Fruit fly (Drosophila melanogaster) whole organism, embryonic: ENCODE measurements around the gene Rtnl1.

Source experiments
- Ada2b ChIP-seq: fragments of 200-800 bp; sonication (Bioruptor generic); IDR thresholded peaks from 2 replicates; pipeline ENCODE4 v1.3.6; 2022; ENCODE audit warnings: missing biosample characterization, missing genetic modification characterization
- BEAF-32 ChIP-seq: fragments of 200-800 bp; sonication (Bioruptor generic); optimal IDR thresholded peaks from 3 replicates; lab custom pipeline; 2017; ENCODE audit warnings: missing biosample characterization, missing genetic modification characterization, mild to moderate bottlenecking, moderate library complexity, missing genetic modification reagents
- CG11398 ChIP-seq: fragments of 200-800 bp; sonication (Bioruptor generic); optimal IDR thresholded peaks from 2 replicates; lab custom pipeline; 2016; ENCODE audit warnings: missing biosample characterization, missing genetic modification characterization
- CG12659 ChIP-seq: fragments of 200-800 bp; sonication (Bioruptor generic); optimal IDR thresholded peaks from 3 replicates; lab custom pipeline; 2017; ENCODE audit warnings: mild to moderate bottlenecking, missing biosample characterization, missing genetic modification reagents, missing genetic modification characterization
- CG13296 ChIP-seq: fragments of 200-800 bp; sonication (Bioruptor generic); optimal IDR thresholded peaks from 3 replicates; lab custom pipeline; 2018; ENCODE audit warnings: missing biosample characterization, mild to moderate bottlenecking, missing genetic modification characterization
- CG13624 ChIP-seq: fragments of 200-800 bp; sonication (Bioruptor generic); optimal IDR thresholded peaks from 2 replicates; lab custom pipeline; 2016; ENCODE audit warnings: missing biosample characterization, missing genetic modification characterization
- CG14441 ChIP-seq: fragments of 200-800 bp; sonication (Bioruptor generic); IDR thresholded peaks from 2 replicates; pipeline ENCODE4 v1.3.6; 2022; ENCODE audit warnings: missing biosample characterization, missing genetic modification characterization
- CG14667 ChIP-seq: fragments of 200-800 bp; sonication (Bioruptor generic); IDR thresholded peaks from 2 replicates; pipeline ENCODE4 v1.3.6; 2022; ENCODE audit warnings: missing biosample characterization, missing genetic modification characterization
- CG15601 ChIP-seq: fragments of 200-800 bp; sonication (Bioruptor generic); optimal IDR thresholded peaks from 3 replicates; lab custom pipeline; 2019; ENCODE audit warnings: missing biosample characterization, mild to moderate bottlenecking, missing genetic modification characterization, moderate library complexity
- CG16813 ChIP-seq: fragments of 200-800 bp; sonication (Bioruptor generic); IDR thresholded peaks from 3 replicates; pipeline ENCODE4 v1.3.6; 2022; ENCODE audit warnings: missing biosample characterization, missing genetic modification characterization; ENCODE audit not compliant: partially characterized antibody
- CG16863 ChIP-seq: fragments of 200-800 bp; sonication (Bioruptor generic); optimal IDR thresholded peaks from 3 replicates; lab custom pipeline; 2016; ENCODE audit warnings: missing biosample characterization, missing genetic modification characterization
- CG1792 ChIP-seq: fragments of 200-800 bp; sonication (Bioruptor generic); optimal IDR thresholded peaks from 2 replicates; lab custom pipeline; 2016; ENCODE audit warnings: missing biosample characterization, missing genetic modification characterization
- CG2712 ChIP-seq: fragments of 200-800 bp; optimal IDR thresholded peaks from 3 replicates; lab custom pipeline; 2019; ENCODE audit warnings: missing biosample characterization, mild to moderate bottlenecking, missing genetic modification characterization, moderate library complexity
- CG32767 ChIP-seq: fragments of 200-800 bp; sonication (Bioruptor generic); IDR thresholded peaks from 2 replicates; pipeline ENCODE4 v1.3.6; 2022; ENCODE audit warnings: missing biosample characterization, missing genetic modification characterization
- CG32772 ChIP-seq: fragments of 200-800 bp; sonication (Bioruptor generic); IDR thresholded peaks from 2 replicates; pipeline ENCODE4 v1.3.6; 2022; ENCODE audit warnings: missing biosample characterization, missing genetic modification characterization
- CG34422 ChIP-seq: fragments of 200-800 bp; sonication (Bioruptor generic); IDR thresholded peaks from 3 replicates; pipeline ENCODE4 v1.3.6; 2022; ENCODE audit warnings: missing biosample characterization, missing genetic modification characterization
- CG3995 ChIP-seq: fragments of 200-800 bp; sonication (Bioruptor generic); optimal IDR thresholded peaks from 3 replicates; lab custom pipeline; 2016; ENCODE audit warnings: missing biosample characterization, missing genetic modification characterization
- CG4360 ChIP-seq: fragments of 200-800 bp; sonication (Bioruptor generic); IDR thresholded peaks from 2 replicates; pipeline ENCODE4 v1.3.6; 2022; ENCODE audit warnings: missing biosample characterization, missing genetic modification characterization
- CG43689 ChIP-seq: fragments of 200-800 bp; sonication (Bioruptor generic); IDR thresholded peaks from 2 replicates; pipeline ENCODE4 v1.3.6; 2022; ENCODE audit warnings: missing biosample characterization, missing genetic modification characterization
- CG4424 ChIP-seq: fragments of 200-800 bp; sonication (Bioruptor generic); optimal IDR thresholded peaks from 3 replicates; lab custom pipeline; 2016; ENCODE audit warnings: missing biosample characterization, missing genetic modification characterization
- CG6813 ChIP-seq: fragments of 200-800 bp; sonication (Bioruptor generic); optimal IDR thresholded peaks from 2 replicates; lab custom pipeline; 2017; ENCODE audit warnings: missing biosample characterization, missing genetic modification characterization, mild to moderate bottlenecking, moderate library complexity, missing genetic modification reagents
- CG7745 ChIP-seq: fragments of 200-800 bp; sonication (Bioruptor generic); optimal IDR thresholded peaks from 2 replicates; lab custom pipeline; 2018; ENCODE audit warnings: missing biosample characterization, mild to moderate bottlenecking, missing genetic modification characterization, moderate library complexity
- CG7786 ChIP-seq: fragments of 200-800 bp; sonication (Bioruptor generic); optimal IDR thresholded peaks from 2 replicates; lab custom pipeline; 2016; ENCODE audit warnings: missing biosample characterization, missing genetic modification characterization
- D19A ChIP-seq: fragments of 200-800 bp; optimal IDR thresholded peaks from 3 replicates; lab custom pipeline; 2019; ENCODE audit warnings: missing biosample characterization, mild to moderate bottlenecking, missing genetic modification characterization, moderate library complexity
- Dip2 ChIP-seq: fragments of 200-800 bp; sonication (Bioruptor generic); IDR thresholded peaks from 2 replicates; pipeline ENCODE4 v1.3.6; 2022; ENCODE audit warnings: missing biosample characterization, missing genetic modification characterization
- Doc3 ChIP-seq: fragments of 200-800 bp; sonication (Bioruptor generic); IDR thresholded peaks from 3 replicates; pipeline ENCODE4 v1.3.6; 2022; ENCODE audit warnings: missing biosample characterization, missing genetic modification characterization; ENCODE audit not compliant: partially characterized antibody
- Ets97D ChIP-seq: fragments of 200-800 bp; sonication (Bioruptor generic); optimal IDR thresholded peaks from 3 replicates; lab custom pipeline; 2016; ENCODE audit warnings: missing biosample characterization, missing genetic modification characterization
- MTF-1 ChIP-seq: fragments of 200-800 bp; sonication (Bioruptor generic); optimal IDR thresholded peaks from 2 replicates; lab custom pipeline; 2018; ENCODE audit warnings: missing biosample characterization, mild to moderate bottlenecking, missing genetic modification characterization, borderline replicate concordance
- NFAT ChIP-seq: fragments of 200-800 bp; sonication (Bioruptor generic); IDR thresholded peaks from 2 replicates; pipeline ENCODE4 v1.3.6; 2022; ENCODE audit warnings: missing biosample characterization, missing genetic modification characterization
- Oli ChIP-seq: fragments of 200-800 bp; sonication (Bioruptor generic); optimal IDR thresholded peaks from 2 replicates; lab custom pipeline; 2018; ENCODE audit warnings: missing biosample characterization, mild to moderate bottlenecking, missing genetic modification characterization, moderate library complexity
- Ptx1 ChIP-seq: fragments of 200-800 bp; sonication (Bioruptor generic); IDR thresholded peaks from 2 replicates; pipeline ENCODE4 v1.3.6; 2022; ENCODE audit warnings: missing biosample characterization, missing genetic modification characterization
- Xrp1 ChIP-seq: fragments of 200-800 bp; sonication (Bioruptor generic); IDR thresholded peaks from 2 replicates; pipeline ENCODE4 v1.3.6; 2022; ENCODE audit warnings: missing biosample characterization, missing genetic modification characterization
- ato ChIP-seq: fragments of 200-800 bp; sonication (Bioruptor generic); IDR thresholded peaks from 2 replicates; pipeline ENCODE4 v1.3.6; 2022; ENCODE audit warnings: missing biosample characterization, missing genetic modification characterization; ENCODE audit not compliant: partially characterized antibody
- bigmax ChIP-seq: fragments of 200-800 bp; sonication (Bioruptor generic); optimal IDR thresholded peaks from 2 replicates; lab custom pipeline; 2018; ENCODE audit warnings: missing biosample characterization, mild to moderate bottlenecking, missing genetic modification characterization
- chif ChIP-seq, 2 experiments: fragments of 200-800 bp; sonication (Bioruptor generic); optimal IDR thresholded peaks; 3 replicates each; lab custom pipeline; 2016; ENCODE audit warnings: missing biosample characterization in 2 of 2, missing genetic modification characterization in 2 of 2
- crp ChIP-seq, 2 experiments: fragments of 200-800 bp; sonication (Bioruptor generic); optimal IDR thresholded peaks; 2 replicates in 1 of 2; 3 replicates in 1 of 2; lab custom pipeline; 2017; ENCODE audit warnings: missing biosample characterization in 2 of 2, missing genetic modification characterization in 2 of 2, mild to moderate bottlenecking in 1 of 2, moderate library complexity in 1 of 2
- dan ChIP-seq: fragments of 200-800 bp; sonication (Bioruptor generic); IDR thresholded peaks from 2 replicates; pipeline ENCODE4 v1.3.6; 2022; ENCODE audit warnings: missing biosample characterization, missing genetic modification characterization
- dati ChIP-seq: fragments of 200-800 bp; sonication (Bioruptor generic); IDR thresholded peaks from 2 replicates; pipeline ENCODE4 v1.3.6; 2022; ENCODE audit warnings: missing biosample characterization, missing genetic modification characterization
- dysf ChIP-seq: fragments of 200-800 bp; sonication (Bioruptor generic); IDR thresholded peaks from 3 replicates; pipeline ENCODE4 v1.3.6; 2022; ENCODE audit warnings: missing biosample characterization, missing genetic modification characterization
- ems ChIP-seq: fragments of 200-800 bp; sonication (Bioruptor generic); optimal IDR thresholded peaks from 3 replicates; lab custom pipeline; 2016; ENCODE audit warnings: missing biosample characterization, missing genetic modification characterization
- esg ChIP-seq: fragments of 200-800 bp; sonication (Bioruptor generic); conservative IDR thresholded peaks from 2 replicates; pipeline ENCODE4 v1.3.6; 2022; ENCODE audit warnings: missing biosample characterization, missing genetic modification characterization
- eve ChIP-seq, 2 experiments: fragments of >200 bp; optimal IDR thresholded peaks; 2 replicates each; lab custom pipeline; 2017; ENCODE audit warnings: missing biosample characterization in 2 of 2, missing genetic modification characterization in 2 of 2
- hb ChIP-seq: fragments of 200-800 bp; sonication (Bioruptor generic); IDR thresholded peaks from 3 replicates; pipeline ENCODE4 v1.3.6; 2022; ENCODE audit warnings: missing biosample characterization, missing genetic modification characterization; ENCODE audit not compliant: partially characterized antibody
- ind ChIP-seq: fragments of 200-800 bp; sonication (Bioruptor generic); optimal IDR thresholded peaks from 3 replicates; lab custom pipeline; 2016; ENCODE audit warnings: missing biosample characterization, missing genetic modification characterization
- kay ChIP-seq: fragments of 200-800 bp; sonication (Bioruptor generic); optimal IDR thresholded peaks from 2 replicates; lab custom pipeline; 2016; ENCODE audit warnings: missing biosample characterization, missing genetic modification characterization
- nau ChIP-seq: fragments of 200-800 bp; sonication (Bioruptor generic); optimal IDR thresholded peaks from 3 replicates; lab custom pipeline; 2017; ENCODE audit warnings: missing biosample characterization, mild to moderate bottlenecking, missing genetic modification characterization, missing genetic modification reagents
- phol ChIP-seq: fragments of 200-800 bp; sonication (Bioruptor generic); optimal IDR thresholded peaks from 3 replicates; lab custom pipeline; 2018; ENCODE audit warnings: missing biosample characterization, mild to moderate bottlenecking, missing genetic modification characterization, moderate library complexity
- tup ChIP-seq: fragments of 200-800 bp; sonication (Bioruptor generic); optimal IDR thresholded peaks from 2 replicates; lab custom pipeline; 2016; ENCODE audit warnings: missing biosample characterization, mild to moderate bottlenecking, missing genetic modification characterization, moderate library complexity
- zen2 ChIP-seq: fragments of 200-800 bp; sonication (Bioruptor generic); IDR thresholded peaks from 3 replicates; pipeline ENCODE4 v1.3.6; 2022; ENCODE audit warnings: missing biosample characterization, missing genetic modification characterization; ENCODE audit not compliant: partially characterized antibody

Rtnl1 gene

dm6 chr2L:5044892-5045619 lies 35.5 kb upstream of the Rtnl1 start (continued):
- TF ChIP-seq CG14441 (peak; percentile 67), crp (GFP tag; optimal IDR thresholded peaks at IDR 0.05; lab: Kevin White, UChicago) (peak in 1 of 2 experiments; percentile 1), CG14667 (GFP tag; lab: Robert Waterston, UW) (peak; percentile 31; the same call in 1 of the 2 replicates), CG34422 (GFP tag; lab: Robert Waterston, UW) (peak; percentile 48; the same call in 2 of the 3 replicates), Doc3 (GFP tag; lab: Robert Waterston, UW) (no peak), CG13296 (peak; percentile 43), CG4360 (no peak), Ada2b (GFP tag; lab: Robert Waterston, UW) (no peak), Ptx1 (GFP tag; lab: Robert Waterston, UW) (0 out of 2 replicates have a peak, but pooled peaks have one; percentile 26), dan (GFP tag; lab: Robert Waterston, UW) (no peak), CG4424 (GFP tag; lab: Kevin White, UChicago) (peak; percentile 63), CG32772 (GFP tag; lab: Robert Waterston, UW) (peak; percentile 34; the same call in 1 of the 2 replicates), CG12659 (GFP tag; lab: Kevin White, UChicago) (peak; percentile 65), CG16863 (GFP tag; lab: Kevin White, UChicago) (peak; percentile 52), kay (no peak), D19A (tag; lab: Kevin White, UChicago) (peak; percentile 75), CG15601 (tag; lab: Kevin White, UChicago) (peak; percentile 18), Ets97D (GFP tag; lab: Kevin White, UChicago) (no peak), ems (peak; percentile 52), bigmax (GFP tag; lab: Kevin White, UChicago) (no peak), CG32767 (GFP tag; lab: Robert Waterston, UW) (peak; percentile 46; the same call in 1 of the 2 replicates), CG7786 (GFP tag; lab: Kevin White, UChicago) (peak; percentile 26), CG1792 (no peak), Dip2 (GFP tag; lab: Robert Waterston, UW) (no peak), nau (peak; percentile 16), CG3995 (GFP tag; lab: Kevin White, UChicago) (no peak), esg (GFP tag; lab: Robert Waterston, UW) (0 out of 2 replicates have a peak, but pooled peaks have one; percentile 13), CG7745 (tag; lab: Kevin White, UChicago) (no peak), CG43689 (GFP tag; lab: Robert Waterston, UW) (no peak), CG2712 (tag; lab: Kevin White, UChicago) (peak; percentile 58), BEAF-32 (GFP tag; lab: Kevin White, UChicago) (no peak), CG16813 (GFP tag; lab: Robert Waterston, UW) (no peak), phol (tag; lab: Kevin White, UChicago) (peak; percentile 65), tup (GFP tag; lab: Kevin White, UChicago) (no peak), NFAT (GFP tag; lab: Robert Waterston, UW) (peak; percentile 75), eve (GFP tag; optimal IDR thresholded peaks at IDR 0.05; lab: Kevin White, UChicago) (no peak), CG13624 (GFP tag; lab: Kevin White, UChicago) (peak; percentile 45), Oli (tag; lab: Kevin White, UChicago) (peak; percentile 66), MTF-1 (peak; percentile 5), CG6813 (GFP tag; lab: Kevin White, UChicago) (peak; percentile 51), Xrp1 (GFP tag; lab: Robert Waterston, UW) (peak; percentile 61), zen2 (GFP tag; lab: Robert Waterston, UW) (no peak), ind (peak; percentile 54), CG11398 (GFP tag; lab: Kevin White, UChicago) (no peak), dysf (peak; percentile 44; the same call in 1 of the 3 replicates), dati (GFP tag; lab: Robert Waterston, UW) (no peak), chif (GFP tag; optimal IDR thresholded peaks at IDR 0.05; lab: Kevin White, UChicago) (peak in 1 of 2 experiments; percentile 51), hb (GFP tag; lab: Robert Waterston, UW) (no peak), ato (no peak)
